Fruit fly (Drosophila melanogaster) whole organism, embryonic: ENCODE data around the gene Dsor1.

Source experiments
- Bgb ChIP-seq: fragments of 200-800 bp; sonication (Bioruptor generic); IDR thresholded peaks from 2 replicates; pipeline ENCODE4 v1.3.6; 2022; ENCODE audit warnings: missing biosample characterization, missing genetic modification characterization; ENCODE audit not compliant: partially characterized antibody
- CG10654 ChIP-seq: fragments of 200-800 bp; sonication (Bioruptor generic); optimal IDR thresholded peaks from 2 replicates; lab custom pipeline; 2016; ENCODE audit warnings: missing biosample characterization, missing genetic modification characterization
- CG11247 ChIP-seq: fragments of 200-800 bp; sonication (Bioruptor generic); IDR thresholded peaks from 2 replicates; pipeline ENCODE4 v1.3.6; 2022; ENCODE audit warnings: missing biosample characterization, missing genetic modification characterization
- CG11695 ChIP-seq: fragments of 200-800 bp; sonication (Bioruptor generic); IDR thresholded peaks from 3 replicates; pipeline ENCODE4 v1.3.6; 2022; ENCODE audit warnings: missing biosample characterization, missing genetic modification characterization
- CG12219 ChIP-seq: fragments of 200-800 bp; sonication (Bioruptor generic); optimal IDR thresholded peaks from 3 replicates; lab custom pipeline; 2018; ENCODE audit warnings: missing biosample characterization, mild to moderate bottlenecking, missing genetic modification characterization
- CG12391 ChIP-seq: fragments of 200-800 bp; sonication (Bioruptor generic); optimal IDR thresholded peaks from 3 replicates; lab custom pipeline; 2018; ENCODE audit warnings: missing biosample characterization, mild to moderate bottlenecking, missing genetic modification characterization, moderate library complexity
- CG13296 ChIP-seq: fragments of 200-800 bp; sonication (Bioruptor generic); optimal IDR thresholded peaks from 3 replicates; lab custom pipeline; 2018; ENCODE audit warnings: missing biosample characterization, mild to moderate bottlenecking, missing genetic modification characterization
- CG17328 ChIP-seq: fragments of 200-800 bp; sonication (Bioruptor generic); IDR thresholded peaks from 2 replicates; pipeline ENCODE4 v1.3.6; 2022; ENCODE audit warnings: missing biosample characterization, missing genetic modification characterization
- CG18619 ChIP-seq: fragments of 200-800 bp; sonication (Bioruptor generic); optimal IDR thresholded peaks from 3 replicates; lab custom pipeline; 2017; ENCODE audit warnings: missing biosample characterization, mild to moderate bottlenecking, missing genetic modification characterization
- CG2120 ChIP-seq: fragments of 200-800 bp; sonication (Bioruptor generic); optimal IDR thresholded peaks from 3 replicates; lab custom pipeline; 2016; ENCODE audit warnings: missing biosample characterization, missing genetic modification characterization
- CG34224 ChIP-seq: fragments of 200-800 bp; sonication (Bioruptor generic); IDR thresholded peaks from 3 replicates; pipeline ENCODE4 v1.3.6; 2022; ENCODE audit warnings: missing biosample characterization, missing genetic modification characterization; ENCODE audit not compliant: partially characterized antibody
- CG43689 ChIP-seq: fragments of 200-800 bp; sonication (Bioruptor generic); IDR thresholded peaks from 2 replicates; pipeline ENCODE4 v1.3.6; 2022; ENCODE audit warnings: missing biosample characterization, missing genetic modification characterization
- CG8388 ChIP-seq: fragments of 200-800 bp; sonication (Bioruptor generic); optimal IDR thresholded peaks from 2 replicates; lab custom pipeline; 2019; ENCODE audit warnings: missing biosample characterization, mild to moderate bottlenecking, missing genetic modification characterization, moderate library complexity
- CG9609 ChIP-seq: fragments of 200-800 bp; sonication (Bioruptor generic); optimal IDR thresholded peaks from 3 replicates; lab custom pipeline; 2016; ENCODE audit warnings: missing biosample characterization, missing genetic modification characterization
- CG9797 ChIP-seq: fragments of 200-800 bp; sonication (Bioruptor generic); optimal IDR thresholded peaks from 3 replicates; lab custom pipeline; 2018; ENCODE audit warnings: missing biosample characterization, mild to moderate bottlenecking, missing genetic modification characterization
- CG9932 ChIP-seq: fragments of 200-800 bp; sonication (Bioruptor generic); IDR thresholded peaks from 2 replicates; pipeline ENCODE4 v1.3.6; 2022; ENCODE audit warnings: missing biosample characterization, missing genetic modification characterization
- CkIIα-i1 ChIP-seq: fragments of 200-800 bp; sonication (Bioruptor generic); IDR thresholded peaks from 2 replicates; pipeline ENCODE4 v1.3.6; 2022; ENCODE audit warnings: missing biosample characterization, missing genetic modification characterization
- Fer3 ChIP-seq: fragments of 200-800 bp; sonication (Bioruptor generic); optimal IDR thresholded peaks from 2 replicates; lab custom pipeline; 2018; ENCODE audit warnings: missing biosample characterization, mild to moderate bottlenecking, missing genetic modification characterization, moderate library complexity
- Hey ChIP-seq: fragments of 200-800 bp; sonication (Bioruptor generic); optimal IDR thresholded peaks from 3 replicates; lab custom pipeline; 2018; ENCODE audit warnings: missing biosample characterization, mild to moderate bottlenecking, missing genetic modification characterization
- Hr78 ChIP-seq, 2 experiments: fragments of 200-800 bp in 1 of 2; fragments of >200 bp in 1 of 2; sonication (Bioruptor generic) in 1 of 2; optimal IDR thresholded peaks; 2 replicates each; lab custom pipeline; 2017 to 2019; ENCODE audit warnings: missing biosample characterization in 2 of 2, missing genetic modification characterization in 2 of 2, mild to moderate bottlenecking in 1 of 2, moderate library complexity in 1 of 2
- Lhr ChIP-seq: fragments of 200-800 bp; sonication (Bioruptor generic); optimal IDR thresholded peaks from 3 replicates; lab custom pipeline; 2017; ENCODE audit warnings: mild to moderate bottlenecking, missing biosample characterization, missing genetic modification reagents, missing genetic modification characterization
- MBD-R2 ChIP-seq: fragments of 200-800 bp; sonication (Bioruptor generic); IDR thresholded peaks from 2 replicates; pipeline ENCODE4 v1.3.6; 2022; ENCODE audit warnings: missing biosample characterization, missing genetic modification characterization
- Scr ChIP-seq: fragments of 200-800 bp; sonication (Bioruptor generic); IDR thresholded peaks from 2 replicates; pipeline ENCODE4 v1.3.6; 2022; ENCODE audit warnings: missing biosample characterization, missing genetic modification characterization; ENCODE audit not compliant: partially characterized antibody
- Spps ChIP-seq: fragments of 200-800 bp; sonication (Bioruptor generic); optimal IDR thresholded peaks from 2 replicates; lab custom pipeline; 2018; ENCODE audit warnings: missing biosample characterization, mild to moderate bottlenecking, missing genetic modification characterization
- Xbp1 ChIP-seq: fragments of 200-800 bp; sonication (Bioruptor generic); optimal IDR thresholded peaks from 3 replicates; lab custom pipeline; 2016; ENCODE audit warnings: missing biosample characterization, mild to moderate bottlenecking, missing genetic modification characterization
- amos ChIP-seq: fragments of 200-800 bp; sonication (Bioruptor generic); IDR thresholded peaks from 2 replicates; pipeline ENCODE4 v1.3.6; 2022; ENCODE audit warnings: missing biosample characterization, missing genetic modification characterization; ENCODE audit not compliant: partially characterized antibody
- aop ChIP-seq: fragments of 200-800 bp; sonication (Bioruptor generic); IDR thresholded peaks from 2 replicates; pipeline ENCODE4 v1.3.6; 2022; ENCODE audit warnings: missing biosample characterization, missing genetic modification characterization
- bbx ChIP-seq: fragments of 200-800 bp; sonication (Bioruptor generic); IDR thresholded peaks from 2 replicates; pipeline ENCODE4 v1.3.6; 2022; ENCODE audit warnings: missing biosample characterization, missing genetic modification characterization; ENCODE audit not compliant: partially characterized antibody
- bigmax ChIP-seq: fragments of 200-800 bp; sonication (Bioruptor generic); optimal IDR thresholded peaks from 2 replicates; lab custom pipeline; 2018; ENCODE audit warnings: missing biosample characterization, mild to moderate bottlenecking, missing genetic modification characterization
- cas ChIP-seq: fragments of 200-800 bp; sonication (Bioruptor generic); IDR thresholded peaks from 2 replicates; pipeline ENCODE4 v1.3.6; 2022; ENCODE audit warnings: missing biosample characterization, missing genetic modification characterization
- cg ChIP-seq: fragments of 200-800 bp; sonication (Bioruptor generic); optimal IDR thresholded peaks from 3 replicates; lab custom pipeline; 2019; ENCODE audit warnings: missing biosample characterization, mild to moderate bottlenecking, missing genetic modification characterization, moderate library complexity
- croc ChIP-seq: fragments of 200-800 bp; sonication (Bioruptor generic); conservative IDR thresholded peaks from 3 replicates; pipeline ENCODE4 v1.3.6; 2022; ENCODE audit warnings: missing biosample characterization, missing genetic modification characterization
- cwo ChIP-seq: fragments of 200-800 bp; sonication (Bioruptor generic); optimal IDR thresholded peaks from 3 replicates; lab custom pipeline; 2017; ENCODE audit warnings: missing biosample characterization, missing genetic modification characterization, mild to moderate bottlenecking, moderate library complexity, missing genetic modification reagents
- dimm ChIP-seq: fragments of 200-800 bp; sonication (Bioruptor generic); IDR thresholded peaks from 2 replicates; pipeline ENCODE4 v1.3.6; 2022; ENCODE audit warnings: missing biosample characterization, missing genetic modification characterization
- disco-r ChIP-seq: fragments of 200-800 bp; sonication (Bioruptor generic); optimal IDR thresholded peaks from 2 replicates; lab custom pipeline; 2016; ENCODE audit warnings: missing biosample characterization, missing genetic modification characterization
- grau ChIP-seq: fragments of 200-800 bp; optimal IDR thresholded peaks from 3 replicates; lab custom pipeline; 2019; ENCODE audit warnings: missing biosample characterization, mild to moderate bottlenecking, missing genetic modification characterization, moderate library complexity
- hbn ChIP-seq: fragments of 200-800 bp; sonication (Bioruptor generic); IDR thresholded peaks from 2 replicates; pipeline ENCODE4 v1.3.6; 2022; ENCODE audit warnings: missing biosample characterization, missing genetic modification characterization; ENCODE audit not compliant: partially characterized antibody
- ind ChIP-seq: fragments of 200-800 bp; sonication (Bioruptor generic); optimal IDR thresholded peaks from 3 replicates; lab custom pipeline; 2016; ENCODE audit warnings: missing biosample characterization, missing genetic modification characterization
- jing ChIP-seq: fragments of 200-800 bp; sonication (Bioruptor generic); optimal IDR thresholded peaks from 2 replicates; lab custom pipeline; 2018; ENCODE audit warnings: missing biosample characterization, mild to moderate bottlenecking, missing genetic modification characterization
- kah ChIP-seq: fragments of 200-800 bp; sonication (Bioruptor generic); optimal IDR thresholded peaks from 2 replicates; lab custom pipeline; 2018; ENCODE audit warnings: missing biosample characterization, mild to moderate bottlenecking, missing genetic modification characterization
- knrl ChIP-seq: fragments of 200-800 bp; sonication (Bioruptor generic); IDR thresholded peaks from 3 replicates; pipeline ENCODE4 v1.3.6; 2022; ENCODE audit warnings: missing biosample characterization, missing genetic modification characterization; ENCODE audit not compliant: partially characterized antibody
- lilli ChIP-seq: fragments of 200-800 bp; sonication (Bioruptor generic); optimal IDR thresholded peaks from 3 replicates; lab custom pipeline; 2016; ENCODE audit warnings: missing biosample characterization, missing genetic modification characterization
- luna ChIP-seq: fragments of 200-800 bp; sonication (Bioruptor generic); optimal IDR thresholded peaks from 2 replicates; lab custom pipeline; 2016; ENCODE audit warnings: missing biosample characterization, missing genetic modification characterization
- nerfin-2 ChIP-seq: fragments of 200-800 bp; sonication (Bioruptor generic); IDR thresholded peaks from 2 replicates; pipeline ENCODE4 v1.3.6; 2022; ENCODE audit warnings: missing biosample characterization, missing genetic modification characterization; ENCODE audit not compliant: partially characterized antibody
- rib ChIP-seq: fragments of 200-800 bp; sonication (Bioruptor generic); IDR thresholded peaks from 2 replicates; pipeline ENCODE4 v1.3.6; 2022; ENCODE audit warnings: missing biosample characterization, missing genetic modification characterization
- sima ChIP-seq: fragments of 200-800 bp; sonication (Bioruptor generic); optimal IDR thresholded peaks from 2 replicates; lab custom pipeline; 2016; ENCODE audit warnings: missing biosample characterization, missing genetic modification characterization
- unc-4 ChIP-seq: fragments of 200-800 bp; sonication (Bioruptor generic); IDR thresholded peaks from 2 replicates; pipeline ENCODE4 v1.3.6; 2022; ENCODE audit warnings: missing biosample characterization, missing genetic modification characterization; ENCODE audit not compliant: partially characterized antibody
- wdn ChIP-seq: fragments of 200-800 bp; sonication (Bioruptor generic); IDR thresholded peaks from 2 replicates; pipeline ENCODE4 v1.3.6; 2022; ENCODE audit warnings: missing biosample characterization, missing genetic modification characterization
- wek ChIP-seq: fragments of 200-800 bp; sonication (Bioruptor generic); optimal IDR thresholded peaks from 3 replicates; lab custom pipeline; 2018; ENCODE audit warnings: missing biosample characterization, mild to moderate bottlenecking, missing genetic modification characterization, moderate library complexity
- z ChIP-seq: fragments of 200-800 bp; sonication (Bioruptor generic); IDR thresholded peaks from 3 replicates; pipeline ENCODE4 v1.3.6; 2022; ENCODE audit warnings: missing biosample characterization, missing genetic modification characterization

Dsor1 gene

DNA sequence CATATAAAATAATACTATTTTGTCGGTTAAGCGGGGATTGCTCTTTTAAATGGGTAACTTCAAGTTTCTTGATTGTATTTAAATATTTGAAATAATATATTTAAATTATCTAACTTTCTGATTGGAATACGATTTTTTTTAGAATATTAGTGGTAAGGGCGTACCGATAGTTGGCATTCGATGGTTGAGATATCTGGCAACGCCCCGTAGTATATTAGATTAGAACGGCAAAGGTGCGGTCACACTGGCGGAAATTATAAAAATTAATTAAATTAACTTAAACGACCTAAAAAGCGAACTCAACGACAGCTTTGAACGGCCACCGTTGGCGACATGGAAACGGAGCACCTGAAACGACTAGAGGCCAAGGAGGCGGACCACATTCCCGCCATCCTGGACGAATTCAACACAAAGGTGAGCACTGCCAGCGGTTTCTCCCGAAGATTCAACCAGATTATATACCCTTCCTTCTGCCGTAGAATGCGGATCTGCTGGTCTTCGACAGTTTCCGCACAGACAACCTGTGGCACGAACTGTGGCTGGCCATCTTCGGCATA lies 8.9 kb downstream of the Dsor1 start, which contains the start of gene ric8a (continued):
- TF ChIP-seq grau (tag; lab: Kevin White, UChicago) (peak; percentile 27), sima (GFP tag; lab: Kevin White, UChicago) (no peak), bbx (GFP tag; lab: Robert Waterston, UW) (peak; percentile 77), Scr (GFP tag; lab: Robert Waterston, UW) (peak; percentile 81), CG2120 (no peak), disco-r (no peak), CG9609 (no peak), dimm (no peak), Fer3 (tag; lab: Kevin White, UChicago) (no peak), ind (GFP tag; lab: Kevin White, UChicago) (no peak), Lhr (GFP tag; lab: Kevin White, UChicago) (no peak), MBD-R2 (GFP tag; lab: Robert Waterston, UW) (peak; percentile 79), z (GFP tag; lab: Robert Waterston, UW) (no peak), bigmax (GFP tag; lab: Kevin White, UChicago) (no peak), Xbp1 (peak; percentile 7), kah (GFP tag; lab: Kevin White, UChicago) (no peak), cas (GFP tag; lab: Robert Waterston, UW) (no peak), Hr78 (GFP tag; optimal IDR thresholded peaks at IDR 0.05; lab: Kevin White, UChicago) (no peak), CG9932 (peak; percentile 59), amos (GFP tag; lab: Robert Waterston, UW) (peak; percentile 85), CG34224 (GFP tag; lab: Robert Waterston, UW) (peak; percentile 66), wdn (no peak), CG43689 (GFP tag; lab: Robert Waterston, UW) (no peak), CG13296 (no peak), CG12391 (tag; lab: Kevin White, UChicago) (peak; percentile 12), CkIIα-i1 (no peak), nerfin-2 (peak; percentile 52; the same call in 1 of the 2 replicates), CG8388 (GFP tag; lab: Kevin White, UChicago) (no peak), unc-4 (peak; percentile 76), croc (GFP tag; lab: Robert Waterston, UW) (no peak), Bgb (GFP tag; lab: Robert Waterston, UW) (peak; percentile 81), CG18619 (GFP tag; lab: Kevin White, UChicago) (no peak), CG17328 (no peak), wek (GFP tag; lab: Kevin White, UChicago) (no peak), cwo (GFP tag; lab: Kevin White, UChicago) (no peak), lilli (GFP tag; lab: Kevin White, UChicago) (peak; percentile 21), CG12219 (GFP tag; lab: Kevin White, UChicago) (no peak), CG9797 (GFP tag; lab: Kevin White, UChicago) (peak; percentile 70), knrl (GFP tag; lab: Robert Waterston, UW) (peak; percentile 85), CG10654 (GFP tag; lab: Kevin White, UChicago) (no peak), Spps (tag; lab: Kevin White, UChicago) (no peak), luna (GFP tag; lab: Kevin White, UChicago) (no peak), cg (GFP tag; lab: Kevin White, UChicago) (no peak), Hey (tag; lab: Kevin White, UChicago) (no peak), CG11247 (GFP tag; lab: Robert Waterston, UW) (no peak), rib (GFP tag; lab: Robert Waterston, UW) (no peak), CG11695 (GFP tag; lab: Robert Waterston, UW) (no peak), hbn (peak; percentile 75), aop (GFP tag; lab: Robert Waterston, UW) (no peak), jing (GFP tag; lab: Kevin White, UChicago) (no peak)
